Fruit fly (Drosophila melanogaster) whole organism, wandering third instar larva: ENCODE data around the gene CkIIalpha-i3.

Source experiments
- Abd-B ChIP-seq: fragments of >200 bp; optimal IDR thresholded peaks from 2 replicates; lab custom pipeline; 2017; ENCODE audit warnings: missing biosample characterization, missing genetic modification characterization
- CG32264 ChIP-seq: fragments of 200-800 bp; sonication (Bioruptor generic); optimal IDR thresholded peaks from 2 replicates; lab custom pipeline; 2016; ENCODE audit warnings: missing biosample characterization, missing genetic modification characterization
- GATAd ChIP-seq: sonication (Bioruptor generic); optimal IDR thresholded peaks from 2 replicates; lab custom pipeline; 2016; ENCODE audit warnings: missing biosample characterization, missing genetic modification characterization
- Hr78 ChIP-seq: fragments of >200 bp; optimal IDR thresholded peaks from 2 replicates; lab custom pipeline; 2017; ENCODE audit warnings: missing biosample characterization, missing genetic modification characterization
- psq ChIP-seq: fragments of 200-800 bp; sonication (Bioruptor generic); optimal IDR thresholded peaks from 3 replicates; lab custom pipeline; 2017; ENCODE audit warnings: missing biosample characterization, mild to moderate bottlenecking, missing genetic modification characterization, moderate library complexity

DNA sequence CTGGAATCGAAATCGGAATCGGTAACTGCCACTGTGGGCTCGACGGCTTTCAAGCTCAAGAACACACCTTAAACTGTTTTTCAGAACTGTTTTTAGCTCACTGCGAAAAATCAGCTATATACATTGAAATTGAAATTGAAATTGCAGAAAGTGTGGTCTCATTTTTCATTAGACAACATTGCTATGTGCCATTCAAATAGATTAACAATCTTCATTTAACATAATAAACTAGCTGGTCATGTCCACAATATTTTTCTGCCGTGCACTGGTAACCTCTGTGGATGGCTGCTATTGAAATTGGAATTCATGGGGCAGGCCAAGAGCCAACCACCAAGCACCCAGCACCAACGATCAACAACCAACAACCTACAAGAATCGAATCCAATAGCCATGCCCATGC lies 25.5 kb upstream of the CkIIalpha-i3 start:
- no peak for TF ChIP-seq GATAd (GFP tag; lab: Kevin White, UChicago)
- TF ChIP-seq Abd-B (GFP tag; lab: Kevin White, UChicago): no peak
- TF ChIP-seq psq (GFP tag; lab: Kevin White, UChicago): peak; percentile 9
- no peak for TF ChIP-seq CG32264
- TF ChIP-seq Hr78: no peak
